Worm (Caenorhabditis elegans) whole organism, late embryonic: ENCODE results near the gene Y54F10BM.3.
A peak's percentile ranks its signal among the peaks of the same experiment; 100 is the strongest.

Experiments used
- C38D4.7 ChIP-seq: fragments of 200-800 bp; sonication (Bioruptor generic); optimal IDR thresholded peaks from 2 replicates; lab custom pipeline; 2018; ENCODE audit warnings: mild to moderate bottlenecking, missing genetic modification characterization, moderate library complexity, missing compliant biosample characterization
- F13H6.1 ChIP-seq: sonication (generic microtip); optimal IDR thresholded peaks from 2 replicates; lab custom pipeline; 2016; ENCODE audit warnings: missing genetic modification characterization, missing compliant biosample characterization
- K02D7.2 ChIP-seq: sonication (generic microtip); optimal IDR thresholded peaks from 2 replicates; lab custom pipeline; 2017; ENCODE audit warnings: mild to moderate bottlenecking, missing genetic modification characterization, missing compliant biosample characterization
- K09A11.1 ChIP-seq: sonication (generic microtip); optimal IDR thresholded peaks from 2 replicates; lab custom pipeline; 2017; ENCODE audit warnings: antibody characterized with exemption, mild to moderate bottlenecking, missing genetic modification characterization, missing compliant biosample characterization; ENCODE audit not compliant: insufficient read depth
- T23F11.4 ChIP-seq: fragments of 200-800 bp; sonication (Bioruptor generic); optimal IDR thresholded peaks from 2 replicates; lab custom pipeline; 2018; ENCODE audit warnings: mild to moderate bottlenecking, missing genetic modification characterization, missing compliant biosample characterization
- ahr-1 ChIP-seq: sonication (generic microtip); optimal IDR thresholded peaks from 2 replicates; lab custom pipeline; 2016; ENCODE audit warnings: missing genetic modification characterization, missing compliant biosample characterization
- ceh-14 ChIP-seq: sonication (generic microtip); optimal IDR thresholded peaks from 2 replicates; lab custom pipeline; 2016; ENCODE audit warnings: missing genotype, missing genetic modification characterization, missing compliant biosample characterization
- ceh-18 ChIP-seq: sonication (generic microtip); optimal IDR thresholded peaks from 2 replicates; lab custom pipeline; 2016; ENCODE audit warnings: missing genetic modification characterization, missing compliant biosample characterization
- ceh-19 ChIP-seq: fragments of 200-800 bp; sonication (Bioruptor generic); optimal IDR thresholded peaks from 2 replicates; lab custom pipeline; 2018; ENCODE audit warnings: mild to moderate bottlenecking, missing genetic modification characterization, missing compliant biosample characterization
- ceh-24 ChIP-seq: sonication (generic microtip); optimal IDR thresholded peaks from 2 replicates; lab custom pipeline; 2016; ENCODE audit warnings: mild to moderate bottlenecking, missing genetic modification characterization, missing compliant biosample characterization
- ceh-48 ChIP-seq: sonication (generic microtip); optimal IDR thresholded peaks from 2 replicates; lab custom pipeline; 2016; ENCODE audit warnings: missing genetic modification characterization, inconsistent platforms, missing compliant biosample characterization
- ceh-9 ChIP-seq: sonication (generic microtip); optimal IDR thresholded peaks from 2 replicates; lab custom pipeline; 2016; ENCODE audit warnings: mild to moderate bottlenecking, missing genetic modification characterization, inconsistent platforms, missing compliant biosample characterization
- elt-2 ChIP-seq: sonication (generic microtip); optimal IDR thresholded peaks from 2 replicates; lab custom pipeline; 2016; ENCODE audit warnings: missing genetic modification reagents, missing genetic modification characterization, missing compliant biosample characterization
- elt-4 ChIP-seq: sonication (generic microtip); optimal IDR thresholded peaks from 2 replicates; lab custom pipeline; 2016; ENCODE audit warnings: missing genetic modification characterization, missing compliant biosample characterization
- fax-1 ChIP-seq: sonication (generic microtip); optimal IDR thresholded peaks from 2 replicates; lab custom pipeline; 2016; ENCODE audit warnings: missing genotype, missing genetic modification characterization, missing compliant biosample characterization
- gmeb-2 ChIP-seq: sonication (generic microtip); optimal IDR thresholded peaks from 2 replicates; lab custom pipeline; 2016; ENCODE audit warnings: missing genetic modification characterization, inconsistent platforms, missing compliant biosample characterization
- hlh-13 ChIP-seq: fragments of 200-800 bp; sonication (Bioruptor generic); optimal IDR thresholded peaks from 2 replicates; lab custom pipeline; 2018; ENCODE audit warnings: mild to moderate bottlenecking, missing genetic modification characterization, missing compliant biosample characterization
- hlh-15 ChIP-seq: sonication (generic microtip); optimal IDR thresholded peaks from 2 replicates; lab custom pipeline; 2016; ENCODE audit warnings: missing genetic modification characterization, missing compliant biosample characterization
- hlh-6 ChIP-seq: sonication (generic microtip); optimal IDR thresholded peaks from 2 replicates; lab custom pipeline; 2016; ENCODE audit warnings: missing genotype, missing genetic modification characterization, missing compliant biosample characterization
- lim-6 ChIP-seq: sonication (generic microtip); optimal IDR thresholded peaks from 2 replicates; lab custom pipeline; 2016; ENCODE audit warnings: missing genetic modification characterization, missing compliant biosample characterization
- lin-11 ChIP-seq: fragments of 200-800 bp; sonication (Bioruptor generic); optimal IDR thresholded peaks from 2 replicates; lab custom pipeline; 2018; ENCODE audit warnings: mild to moderate bottlenecking, missing genetic modification characterization, missing compliant biosample characterization
- madf-2 ChIP-seq: sonication (generic microtip); optimal IDR thresholded peaks from 2 replicates; lab custom pipeline; 2017; ENCODE audit warnings: missing genetic modification characterization, missing compliant biosample characterization
- nfya-1 ChIP-seq: sonication (generic microtip); optimal IDR thresholded peaks from 2 replicates; lab custom pipeline; 2017; ENCODE audit warnings: missing genetic modification characterization, mild to moderate bottlenecking, missing compliant biosample characterization, antibody characterized with exemption, moderate library complexity
- nhr-11 ChIP-seq: fragments of 150-350 bp; optimal IDR thresholded peaks from 2 replicates; lab custom pipeline; 2014; ENCODE audit warnings: missing biosample characterization, missing genetic modification characterization
- npax-4 ChIP-seq: sonication (generic microtip); optimal IDR thresholded peaks from 2 replicates; lab custom pipeline; 2016; ENCODE audit warnings: missing genetic modification characterization, missing compliant biosample characterization
- pax-1 ChIP-seq: fragments of 150-350 bp; optimal IDR thresholded peaks from 2 replicates; lab custom pipeline; 2014; ENCODE audit warnings: missing biosample characterization, missing genetic modification characterization
- pha-2 ChIP-seq: sonication (generic microtip); optimal IDR thresholded peaks from 2 replicates; lab custom pipeline; 2017; ENCODE audit warnings: mild to moderate bottlenecking, missing genetic modification characterization, missing compliant biosample characterization
- pqm-1 ChIP-seq: sonication (generic microtip); optimal IDR thresholded peaks from 2 replicates; lab custom pipeline; 2016; ENCODE audit warnings: missing genetic modification characterization, missing compliant biosample characterization
- ref-2 ChIP-seq: sonication (generic microtip); optimal IDR thresholded peaks from 2 replicates; lab custom pipeline; 2016; ENCODE audit warnings: missing genetic modification characterization, missing compliant biosample characterization
- rnt-1 ChIP-seq: sonication (generic microtip); optimal IDR thresholded peaks from 2 replicates; lab custom pipeline; 2016; ENCODE audit warnings: missing genetic modification characterization, missing compliant biosample characterization
- sdc-2 ChIP-seq: sonication (generic microtip); optimal IDR thresholded peaks from 2 replicates; lab custom pipeline; 2016; ENCODE audit warnings: missing genotype, missing genetic modification characterization, missing compliant biosample characterization
- sox-2 ChIP-seq: fragments of 200-800 bp; sonication (Bioruptor generic); IDR thresholded peaks from 2 replicates; pipeline ENCODE4 v1.3.6; 2022; ENCODE audit warnings: missing genetic modification reagents, missing genetic modification characterization, missing compliant biosample characterization
- sox-4 ChIP-seq: sonication (generic microtip); optimal IDR thresholded peaks from 2 replicates; lab custom pipeline; 2017; ENCODE audit warnings: mild to moderate bottlenecking, missing genetic modification characterization, inconsistent platforms, missing compliant biosample characterization
- syd-9 ChIP-seq: sonication (generic microtip); optimal IDR thresholded peaks from 2 replicates; lab custom pipeline; 2016; ENCODE audit warnings: mild to moderate bottlenecking, missing genetic modification characterization, moderate library complexity, missing compliant biosample characterization
- tbx-2 ChIP-seq: sonication (generic microtip); optimal IDR thresholded peaks from 2 replicates; lab custom pipeline; 2016; ENCODE audit warnings: missing genetic modification characterization, missing compliant biosample characterization
- unc-42 ChIP-seq: sonication (generic microtip); optimal IDR thresholded peaks from 2 replicates; lab custom pipeline; 2016; ENCODE audit warnings: missing genotype, missing genetic modification characterization, missing compliant biosample characterization
- unc-86 ChIP-seq: sonication (generic microtip); optimal IDR thresholded peaks from 2 replicates; lab custom pipeline; 2016; ENCODE audit warnings: missing genetic modification characterization, missing compliant biosample characterization
- ztf-16 ChIP-seq: sonication (generic microtip); optimal IDR thresholded peaks from 2 replicates; lab custom pipeline; 2017; ENCODE audit warnings: missing genetic modification characterization, missing compliant biosample characterization

Y54F10BM.3 gene

DNA sequence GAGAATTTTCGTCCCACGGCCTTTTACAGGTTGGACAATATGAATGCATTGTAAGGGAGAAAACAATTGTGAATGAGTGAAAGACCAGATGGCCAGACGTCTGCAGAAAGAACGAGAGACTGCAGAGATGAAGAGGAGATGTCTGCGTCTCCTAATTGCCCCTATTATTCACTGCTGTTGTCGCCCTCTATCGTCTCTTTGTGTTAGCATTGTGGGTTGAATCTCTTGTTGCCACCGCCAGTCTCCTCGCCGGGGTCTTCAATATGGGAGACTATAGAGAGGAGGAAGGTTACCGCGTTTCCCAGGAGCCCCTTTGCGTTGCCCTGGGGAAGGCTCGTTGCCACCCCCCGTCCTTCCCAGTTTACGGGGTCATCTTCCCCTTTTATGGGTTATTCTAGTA lies 23.0 kb downstream of the Y54F10BM.3 start, which contains the start of gene Y54F10BM.9 (continued):
- no peak for TF ChIP-seq ceh-19
- no peak for TF ChIP-seq ceh-24 (tag; lab: Kevin White, UChicago)
- no peak for TF ChIP-seq K02D7.2 (tag; lab: Kevin White, UChicago)
- TF ChIP-seq pha-2 (tag; lab: Kevin White, UChicago), result no peak
- no peak for TF ChIP-seq ztf-16 (tag; lab: Kevin White, UChicago)
- TF ChIP-seq T23F11.4 (GFP tag; lab: Kevin White, UChicago), result no peak
- peak; percentile 10 for TF ChIP-seq unc-42 (tag; lab: Kevin White, UChicago)
- no peak for TF ChIP-seq madf-2 (tag; lab: Kevin White, UChicago)
- TF ChIP-seq gmeb-2 (tag; lab: Kevin White, UChicago), result no peak
- TF ChIP-seq elt-4 (tag; lab: Kevin White, UChicago), result no peak
- TF ChIP-seq elt-2, result no peak
- no peak for TF ChIP-seq nhr-11
- TF ChIP-seq pqm-1 (tag; lab: Kevin White, UChicago), result no peak
- no peak for TF ChIP-seq rnt-1 (tag; lab: Kevin White, UChicago)
- TF ChIP-seq tbx-2, result peak; percentile 49
- TF ChIP-seq F13H6.1, result no peak

DNA sequence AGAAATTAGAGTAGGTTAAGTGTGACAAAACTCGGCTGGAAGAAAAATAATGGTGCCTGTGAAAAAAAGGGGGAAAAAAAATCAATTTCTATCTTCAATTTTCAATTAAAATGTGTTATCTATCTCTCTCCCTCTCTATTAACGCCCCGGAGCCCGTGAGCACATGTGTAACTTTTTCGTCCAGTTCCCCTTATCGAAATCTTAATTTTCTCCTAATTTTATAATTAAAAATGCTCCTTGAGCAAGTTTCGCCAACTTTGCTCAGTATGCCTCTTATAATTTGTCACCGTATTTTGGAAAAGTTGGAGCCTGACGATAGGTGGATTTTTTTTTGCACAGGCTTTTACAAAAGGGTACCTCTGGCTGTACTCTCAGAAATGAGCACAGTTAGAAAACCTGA lies 26.2 kb downstream of the Y54F10BM.3 start, which contains the start of the genes fbxa-1 and Y54F10BM.20:
Gene fbxa-1 (minus strand): TSS at position 101 of the 400 bp plus-strand sequence.
Gene Y54F10BM.20 (plus strand): TSS at position 231 of the 400 bp plus-strand sequence.
- TF ChIP-seq lin-11 (tag; lab: Kevin White, UChicago) (no peak), ceh-48 (tag; lab: Kevin White, UChicago) (no peak), pqm-1 (tag; lab: Kevin White, UChicago) (no peak), K02D7.2 (tag; lab: Kevin White, UChicago) (no peak)
- TF ChIP-seq, all 69 proteins: peak for 0

ce11 chrIII:2310996-2311395 lies 29.2 kb downstream of the Y54F10BM.3 start:
- peak; percentile 16 for TF ChIP-seq elt-2
- no peak for TF ChIP-seq ceh-14 (tag; lab: Kevin White, UChicago)
- TF ChIP-seq, all 69 proteins: peak for 1

- TF ChIP-seq K09A11.1 (tag; lab: Kevin White, UChicago), result no peak
- TF ChIP-seq pha-2 (tag; lab: Kevin White, UChicago), result no peak
- TF ChIP-seq hlh-13 (GFP tag; lab: Kevin White, UChicago), result no peak
- no peak for TF ChIP-seq syd-9 (tag; lab: Kevin White, UChicago)
- TF ChIP-seq ref-2 (tag; lab: Kevin White, UChicago), result no peak
- no peak for TF ChIP-seq gmeb-2 (tag; lab: Kevin White, UChicago)
- TF ChIP-seq nhr-11, result no peak
- no peak for TF ChIP-seq elt-2
- TF ChIP-seq sox-4 (tag; lab: Kevin White, UChicago), result no peak
- no peak for TF ChIP-seq ceh-9 (tag; lab: Kevin White, UChicago)
- no peak for TF ChIP-seq ahr-1
- no peak for TF ChIP-seq ztf-16 (tag; lab: Kevin White, UChicago)
- no peak for TF ChIP-seq sdc-2
Measured at ce11 chrIII:2313985-2314494, 32.2 kb downstream of the Y54F10BM.3 start, which contains the start of the genes fbxa-66 and iffb-1. Gene fbxa-66 (minus strand): TSS chrIII:2314035. Gene iffb-1 (plus strand): TSS chrIII:2314436.

- TF ChIP-seq ceh-9 (tag; lab: Kevin White, UChicago), result no peak
Measured at ce11 chrIII:2314678-2315077, 32.9 kb downstream of the Y54F10BM.3 start.

DNA sequence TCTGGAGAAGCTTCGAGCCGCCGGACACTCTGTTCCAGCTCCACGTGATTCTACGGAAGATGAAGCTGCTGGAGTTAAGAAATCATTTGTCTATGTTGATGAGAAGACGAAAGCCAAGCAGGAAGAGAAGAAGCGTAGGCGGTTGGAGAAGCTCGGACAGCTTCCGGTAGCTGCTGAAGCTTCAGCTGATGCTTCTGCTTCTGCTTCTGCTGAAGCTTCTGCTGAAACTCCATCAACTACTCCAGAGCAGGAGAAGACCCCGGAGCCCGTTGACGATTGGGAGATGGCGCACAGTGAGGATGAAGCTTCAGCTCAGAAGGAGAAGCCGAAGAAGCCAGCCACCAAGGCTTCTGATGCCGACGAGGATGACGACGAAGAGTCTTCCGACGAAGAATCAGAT lies 34.6 kb downstream of the Y54F10BM.3 start:
- TF ChIP-seq sox-2 (GFP tag; lab: Robert Waterston, UW) (no peak), fax-1 (tag; lab: Kevin White, UChicago) (no peak), hlh-15 (tag; lab: Kevin White, UChicago) (no peak), ceh-18 (no peak), ceh-24 (tag; lab: Kevin White, UChicago) (no peak), pax-1 (no peak), ztf-16 (tag; lab: Kevin White, UChicago) (no peak), lim-6 (tag; lab: Kevin White, UChicago) (no peak), elt-2 (no peak), elt-4 (tag; lab: Kevin White, UChicago) (no peak), sdc-2 (no peak), nhr-11 (no peak), nfya-1 (tag; lab: Kevin White, UChicago) (no peak), npax-4 (tag; lab: Kevin White, UChicago) (no peak), ceh-14 (tag; lab: Kevin White, UChicago) (no peak), rnt-1 (tag; lab: Kevin White, UChicago) (no peak), hlh-6 (tag; lab: Kevin White, UChicago) (no peak), madf-2 (tag; lab: Kevin White, UChicago) (no peak), C38D4.7 (GFP tag; lab: Kevin White, UChicago) (no peak), unc-86 (tag; lab: Kevin White, UChicago) (no peak)
- TF ChIP-seq, all 69 proteins: peak for 0
